Worm (Caenorhabditis elegans) whole organism, midembryonic: ENCODE measurements around the gene W06A7.2.

ENCODE experiments used
- T22C8.4 ChIP-seq: fragments of 200-800 bp; sonication (Bioruptor generic); IDR thresholded peaks from 2 replicates; pipeline ENCODE4 v1.3.6; 2022; ENCODE audit warnings: missing genetic modification characterization, missing compliant biosample characterization
- cog-1 ChIP-seq: sonication (generic microtip); optimal IDR thresholded peaks from 2 replicates; lab custom pipeline; 2016; ENCODE audit warnings: missing genetic modification characterization, missing compliant biosample characterization
- flt-1 ChIP-seq: fragments of 200-800 bp; sonication (Bioruptor generic); IDR thresholded peaks from 2 replicates; pipeline ENCODE4 v1.3.6; 2022; ENCODE audit warnings: missing genetic modification characterization, missing compliant biosample characterization
- klf-2 ChIP-seq: fragments of 200-800 bp; sonication (Bioruptor generic); conservative IDR thresholded peaks from 2 replicates; pipeline ENCODE4 v1.3.6; 2022; ENCODE audit warnings: missing genetic modification reagents, missing genetic modification characterization, missing compliant biosample characterization
- med-1 ChIP-seq: sonication (generic microtip); optimal IDR thresholded peaks from 2 replicates; lab custom pipeline; 2017; ENCODE audit warnings: missing genetic modification characterization, mild to moderate bottlenecking, missing compliant biosample characterization, antibody characterized with exemption, missing genetic modification reagents; ENCODE audit not compliant: insufficient read depth
- ref-1 ChIP-seq: fragments of 200-800 bp; sonication (Bioruptor generic); conservative IDR thresholded peaks from 2 replicates; pipeline ENCODE4 v1.3.6; 2022; ENCODE audit warnings: missing genetic modification reagents, missing genetic modification characterization, missing compliant biosample characterization
- tab-1 ChIP-seq: fragments of 200-800 bp; sonication (Bioruptor generic); IDR thresholded peaks from 2 replicates; pipeline ENCODE4 v1.3.6; 2022; ENCODE audit warnings: missing genetic modification characterization, missing compliant biosample characterization
- ztf-23 ChIP-seq: fragments of 200-800 bp; sonication (Bioruptor generic); IDR thresholded peaks from 2 replicates; pipeline ENCODE4 v1.3.6; 2022; ENCODE audit warnings: missing genetic modification reagents, missing genetic modification characterization, missing compliant biosample characterization
- ztf-29 ChIP-seq: fragments of 200-800 bp; sonication (Bioruptor generic); IDR thresholded peaks from 2 replicates; pipeline ENCODE4 v1.3.6; 2022; ENCODE audit warnings: missing genetic modification reagents, missing genetic modification characterization, missing compliant biosample characterization

The W06A7.2 gene

ce11 chrV:14847291-14847915 is 25.8 kb downstream of the W06A7.2 start, which contains the start of gene ret-1:
Gene ret-1, minus strand, starts transcription at chrV:14847413.
- no peak for TF ChIP-seq flt-1 (GFP tag; lab: Robert Waterston, UW)
- no peak for TF ChIP-seq tab-1
- no peak for TF ChIP-seq ztf-29 (GFP tag; lab: Robert Waterston, UW)
- TF ChIP-seq cog-1, result no peak
- no peak for TF ChIP-seq klf-2 (GFP tag; lab: Robert Waterston, UW)
- no peak for TF ChIP-seq ref-1 (GFP tag; lab: Robert Waterston, UW)
- no peak for TF ChIP-seq T22C8.4
- no peak for TF ChIP-seq ztf-23 (GFP tag; lab: Robert Waterston, UW)
- TF ChIP-seq med-1 (GFP tag; lab: Kevin White, UChicago), result no peak

- no peak for TF ChIP-seq tab-1
- TF ChIP-seq ref-1 (GFP tag; lab: Robert Waterston, UW), result no peak
- no peak for TF ChIP-seq flt-1 (GFP tag; lab: Robert Waterston, UW)
- TF ChIP-seq cog-1, result no peak
- no peak for TF ChIP-seq med-1 (GFP tag; lab: Kevin White, UChicago)
- no peak for TF ChIP-seq T22C8.4
- no peak for TF ChIP-seq klf-2 (GFP tag; lab: Robert Waterston, UW)
- TF ChIP-seq ztf-23 (GFP tag; lab: Robert Waterston, UW), result no peak
- TF ChIP-seq ztf-29 (GFP tag; lab: Robert Waterston, UW), result no peak
Measured at ce11 chrV:14848510-14849206, 27.0 kb downstream of the W06A7.2 start.

- no peak for TF ChIP-seq cog-1
- no peak for TF ChIP-seq ztf-23 (GFP tag; lab: Robert Waterston, UW)
- TF ChIP-seq klf-2 (GFP tag; lab: Robert Waterston, UW), result no peak
- no peak for TF ChIP-seq T22C8.4
Measured at ce11 chrV:14849628-14850027, 28.0 kb downstream of the W06A7.2 start.

ce11 chrV:14850530-14850929 is 28.9 kb downstream of the W06A7.2 start:
- no peak for TF ChIP-seq ztf-23 (GFP tag; lab: Robert Waterston, UW)
- no peak for TF ChIP-seq T22C8.4
- no peak for TF ChIP-seq med-1 (GFP tag; lab: Kevin White, UChicago)
- TF ChIP-seq flt-1 (GFP tag; lab: Robert Waterston, UW), result no peak

- TF ChIP-seq tab-1 (no peak), ztf-23 (GFP tag; lab: Robert Waterston, UW) (no peak), ztf-29 (GFP tag; lab: Robert Waterston, UW) (no peak), med-1 (GFP tag; lab: Kevin White, UChicago) (no peak), cog-1 (no peak), flt-1 (GFP tag; lab: Robert Waterston, UW) (no peak), klf-2 (GFP tag; lab: Robert Waterston, UW) (no peak), T22C8.4 (no peak), ref-1 (GFP tag; lab: Robert Waterston, UW) (no peak)
Measured at ce11 chrV:14851206-14851605, 29.6 kb downstream of the W06A7.2 start.

- TF ChIP-seq ztf-29 (GFP tag; lab: Robert Waterston, UW) (no peak), ref-1 (GFP tag; lab: Robert Waterston, UW) (no peak), cog-1 (no peak), med-1 (GFP tag; lab: Kevin White, UChicago) (no peak), tab-1 (no peak), klf-2 (GFP tag; lab: Robert Waterston, UW) (no peak), T22C8.4 (no peak), flt-1 (GFP tag; lab: Robert Waterston, UW) (no peak), ztf-23 (GFP tag; lab: Robert Waterston, UW) (no peak)
Measured at ce11 chrV:14851972-14852371, 30.3 kb downstream of the W06A7.2 start.

ce11 chrV:14852620-14853019 is 31.0 kb downstream of the W06A7.2 start:
- no peak for TF ChIP-seq med-1 (GFP tag; lab: Kevin White, UChicago)
- TF ChIP-seq T22C8.4, result no peak
- no peak for TF ChIP-seq tab-1
- no peak for TF ChIP-seq klf-2 (GFP tag; lab: Robert Waterston, UW)
- TF ChIP-seq ref-1 (GFP tag; lab: Robert Waterston, UW), result no peak
- no peak for TF ChIP-seq flt-1 (GFP tag; lab: Robert Waterston, UW)
- TF ChIP-seq ztf-29 (GFP tag; lab: Robert Waterston, UW), result no peak
- no peak for TF ChIP-seq ztf-23 (GFP tag; lab: Robert Waterston, UW)
- no peak for TF ChIP-seq cog-1

ce11 chrV:14853739-14854138 is 32.1 kb downstream of the W06A7.2 start:
- TF ChIP-seq ztf-29 (GFP tag; lab: Robert Waterston, UW) (no peak), T22C8.4 (no peak), tab-1 (no peak), med-1 (GFP tag; lab: Kevin White, UChicago) (no peak), flt-1 (GFP tag; lab: Robert Waterston, UW) (no peak), klf-2 (GFP tag; lab: Robert Waterston, UW) (no peak), cog-1 (no peak), ztf-23 (GFP tag; lab: Robert Waterston, UW) (no peak), ref-1 (GFP tag; lab: Robert Waterston, UW) (no peak)

- TF ChIP-seq ztf-23 (GFP tag; lab: Robert Waterston, UW) (no peak), ztf-29 (GFP tag; lab: Robert Waterston, UW) (no peak), ref-1 (GFP tag; lab: Robert Waterston, UW) (no peak), cog-1 (no peak), med-1 (GFP tag; lab: Kevin White, UChicago) (no peak), T22C8.4 (no peak), tab-1 (no peak), flt-1 (GFP tag; lab: Robert Waterston, UW) (no peak), klf-2 (GFP tag; lab: Robert Waterston, UW) (no peak)
Measured at ce11 chrV:14854261-14854660, 32.6 kb downstream of the W06A7.2 start.
